Fruit fly (Drosophila melanogaster) whole organism, embryonic: ENCODE data around the gene lute.

Source experiments
- Aef1 ChIP-seq: fragments of 200-800 bp; sonication (Bioruptor generic); IDR thresholded peaks from 3 replicates; pipeline ENCODE4 v1.3.6; 2022; ENCODE audit warnings: missing biosample characterization, missing genetic modification characterization
- Asciz ChIP-seq: fragments of 200-800 bp; sonication (Bioruptor generic); optimal IDR thresholded peaks from 2 replicates; lab custom pipeline; 2017; ENCODE audit warnings: missing biosample characterization, mild to moderate bottlenecking, missing genetic modification characterization, missing genetic modification reagents
- CG10267 ChIP-seq: fragments of 200-800 bp; sonication (Bioruptor generic); optimal IDR thresholded peaks from 2 replicates; lab custom pipeline; 2018; ENCODE audit warnings: missing biosample characterization, mild to moderate bottlenecking, missing genetic modification characterization, moderate library complexity
- CG10431 ChIP-seq: fragments of 200-800 bp; sonication (Bioruptor generic); optimal IDR thresholded peaks from 3 replicates; lab custom pipeline; 2018; ENCODE audit warnings: missing biosample characterization, mild to moderate bottlenecking, missing genetic modification characterization
- CG12071 ChIP-seq: fragments of 200-800 bp; sonication (Bioruptor generic); optimal IDR thresholded peaks from 3 replicates; lab custom pipeline; 2018; ENCODE audit warnings: missing biosample characterization, mild to moderate bottlenecking, missing genetic modification characterization
- CG12299 ChIP-seq: fragments of 200-800 bp; sonication (Bioruptor generic); optimal IDR thresholded peaks from 2 replicates; lab custom pipeline; 2018; ENCODE audit warnings: missing biosample characterization, mild to moderate bottlenecking, missing genetic modification characterization
- CG13424 ChIP-seq: fragments of 200-800 bp; sonication (Bioruptor generic); optimal IDR thresholded peaks from 2 replicates; lab custom pipeline; 2019; ENCODE audit warnings: missing biosample characterization, mild to moderate bottlenecking, missing genetic modification characterization, moderate library complexity
- CG14050 ChIP-seq: fragments of 200-800 bp; sonication (Bioruptor generic); IDR thresholded peaks from 3 replicates; pipeline ENCODE4 v1.3.6; 2022; ENCODE audit warnings: missing biosample characterization, missing genetic modification characterization
- CG1647 ChIP-seq: fragments of 200-800 bp; sonication (Bioruptor generic); optimal IDR thresholded peaks from 3 replicates; lab custom pipeline; 2016; ENCODE audit warnings: missing biosample characterization, missing genetic modification characterization
- CG16813 ChIP-seq: fragments of 200-800 bp; sonication (Bioruptor generic); IDR thresholded peaks from 3 replicates; pipeline ENCODE4 v1.3.6; 2022; ENCODE audit warnings: missing biosample characterization, missing genetic modification characterization; ENCODE audit not compliant: partially characterized antibody
- CG1792 ChIP-seq: fragments of 200-800 bp; sonication (Bioruptor generic); optimal IDR thresholded peaks from 2 replicates; lab custom pipeline; 2016; ENCODE audit warnings: missing biosample characterization, missing genetic modification characterization
- CG1832 ChIP-seq: fragments of 200-800 bp; sonication (Bioruptor generic); optimal IDR thresholded peaks from 2 replicates; lab custom pipeline; 2017; ENCODE audit warnings: missing biosample characterization, mild to moderate bottlenecking, missing genetic modification characterization, inconsistent platforms
- CG2712 ChIP-seq: fragments of 200-800 bp; optimal IDR thresholded peaks from 3 replicates; lab custom pipeline; 2019; ENCODE audit warnings: missing biosample characterization, mild to moderate bottlenecking, missing genetic modification characterization, moderate library complexity
- CG30403 ChIP-seq: fragments of 200-800 bp; sonication (Bioruptor generic); optimal IDR thresholded peaks from 3 replicates; lab custom pipeline; 2016; ENCODE audit warnings: missing biosample characterization, missing genetic modification characterization
- CG30431 ChIP-seq: fragments of 200-800 bp; sonication (Bioruptor generic); optimal IDR thresholded peaks from 2 replicates; lab custom pipeline; 2017; ENCODE audit warnings: missing biosample characterization, missing genetic modification characterization
- CG32532 ChIP-seq: fragments of 200-800 bp; sonication (Bioruptor generic); IDR thresholded peaks from 2 replicates; pipeline ENCODE4 v1.3.6; 2022; ENCODE audit warnings: missing biosample characterization, missing genetic modification characterization
- CG3838 ChIP-seq: fragments of 200-800 bp; sonication (Bioruptor generic); optimal IDR thresholded peaks from 3 replicates; lab custom pipeline; 2016; ENCODE audit warnings: missing biosample characterization, missing genetic modification characterization
- CG4282 ChIP-seq: fragments of 200-800 bp; sonication (Bioruptor generic); optimal IDR thresholded peaks from 2 replicates; lab custom pipeline; 2016; ENCODE audit warnings: missing biosample characterization, missing genetic modification characterization
- CG6254 ChIP-seq: fragments of 200-800 bp; sonication (Bioruptor generic); optimal IDR thresholded peaks from 3 replicates; lab custom pipeline; 2017; ENCODE audit warnings: mild to moderate bottlenecking, missing biosample characterization, missing genetic modification reagents, missing genetic modification characterization
- CG7556 ChIP-seq: fragments of 200-800 bp; sonication (Bioruptor generic); optimal IDR thresholded peaks from 2 replicates; lab custom pipeline; 2017; ENCODE audit warnings: missing biosample characterization, mild to moderate bottlenecking, missing genetic modification characterization
- CG8765 ChIP-seq: fragments of 200-800 bp; sonication (Bioruptor generic); IDR thresholded peaks from 2 replicates; pipeline ENCODE4 v1.3.6; 2022; ENCODE audit warnings: missing biosample characterization, missing genetic modification characterization
- CG9727 ChIP-seq: fragments of 200-800 bp; sonication (Bioruptor generic); optimal IDR thresholded peaks from 3 replicates; lab custom pipeline; 2017; ENCODE audit warnings: missing biosample characterization, mild to moderate bottlenecking, missing genetic modification characterization
- CG9876 ChIP-seq: fragments of 200-800 bp; sonication (Bioruptor generic); optimal IDR thresholded peaks from 2 replicates; lab custom pipeline; 2016; ENCODE audit warnings: missing biosample characterization, missing genetic modification characterization
- Camta ChIP-seq: fragments of 200-800 bp; sonication (Bioruptor generic); optimal IDR thresholded peaks from 2 replicates; lab custom pipeline; 2016; ENCODE audit warnings: missing biosample characterization, missing genetic modification characterization
- Dad ChIP-seq: fragments of 200-800 bp; sonication (Bioruptor generic); optimal IDR thresholded peaks from 3 replicates; lab custom pipeline; 2016; ENCODE audit warnings: missing biosample characterization, missing genetic modification characterization
- HmgD ChIP-seq: fragments of 200-800 bp; sonication (Bioruptor generic); optimal IDR thresholded peaks from 3 replicates; lab custom pipeline; 2016; ENCODE audit warnings: missing biosample characterization, missing genetic modification characterization
- Hmx ChIP-seq: fragments of 200-800 bp; sonication (Bioruptor generic); optimal IDR thresholded peaks from 2 replicates; lab custom pipeline; 2016; ENCODE audit warnings: missing biosample characterization, missing genetic modification characterization
- Lhr ChIP-seq: fragments of 200-800 bp; sonication (Bioruptor generic); optimal IDR thresholded peaks from 3 replicates; lab custom pipeline; 2017; ENCODE audit warnings: mild to moderate bottlenecking, missing biosample characterization, missing genetic modification reagents, missing genetic modification characterization
- Lim3 ChIP-seq: fragments of 200-800 bp; sonication (Bioruptor generic); IDR thresholded peaks from 2 replicates; pipeline ENCODE4 v1.3.6; 2022; ENCODE audit warnings: missing biosample characterization, missing genetic modification characterization
- Optix ChIP-seq: fragments of 200-800 bp; sonication (Bioruptor generic); IDR thresholded peaks from 3 replicates; pipeline ENCODE4 v1.3.6; 2022; ENCODE audit warnings: missing biosample characterization, missing genetic modification characterization
- Rfx ChIP-seq: fragments of 200-800 bp; sonication (Bioruptor generic); IDR thresholded peaks from 2 replicates; pipeline ENCODE4 v1.3.6; 2022; ENCODE audit warnings: missing biosample characterization, missing genetic modification characterization
- Xrp1 ChIP-seq: fragments of 200-800 bp; sonication (Bioruptor generic); IDR thresholded peaks from 2 replicates; pipeline ENCODE4 v1.3.6; 2022; ENCODE audit warnings: missing biosample characterization, missing genetic modification characterization
- abd-A ChIP-seq: fragments of 200-800 bp; sonication (Bioruptor generic); optimal IDR thresholded peaks from 3 replicates; lab custom pipeline; 2019; ENCODE audit warnings: missing biosample characterization, mild to moderate bottlenecking, missing genetic modification characterization, moderate library complexity
- bab2 ChIP-seq: fragments of 200-800 bp; sonication (Bioruptor generic); optimal IDR thresholded peaks from 2 replicates; lab custom pipeline; 2016; ENCODE audit warnings: missing biosample characterization, missing genetic modification characterization
- bowl ChIP-seq: fragments of 200-800 bp; sonication (Bioruptor generic); IDR thresholded peaks from 2 replicates; pipeline ENCODE4 v1.3.6; 2022; ENCODE audit warnings: missing biosample characterization, missing genetic modification characterization
- cas ChIP-seq: fragments of 200-800 bp; sonication (Bioruptor generic); IDR thresholded peaks from 2 replicates; pipeline ENCODE4 v1.3.6; 2022; ENCODE audit warnings: missing biosample characterization, missing genetic modification characterization
- cg ChIP-seq: fragments of 200-800 bp; sonication (Bioruptor generic); optimal IDR thresholded peaks from 3 replicates; lab custom pipeline; 2019; ENCODE audit warnings: missing biosample characterization, mild to moderate bottlenecking, missing genetic modification characterization, moderate library complexity
- eve ChIP-seq, 2 experiments: fragments of >200 bp; optimal IDR thresholded peaks; 2 replicates each; lab custom pipeline; 2017; ENCODE audit warnings: missing biosample characterization in 2 of 2, missing genetic modification characterization in 2 of 2
- ewg ChIP-seq: fragments of 200-800 bp; sonication (Bioruptor generic); optimal IDR thresholded peaks from 3 replicates; lab custom pipeline; 2017; ENCODE audit warnings: mild to moderate bottlenecking, missing biosample characterization, missing genetic modification reagents, missing genetic modification characterization
- ftz-f1 ChIP-seq: fragments of 200-800 bp; sonication (Bioruptor generic); optimal IDR thresholded peaks from 2 replicates; lab custom pipeline; 2016; ENCODE audit warnings: missing biosample characterization, missing genetic modification characterization
- jing ChIP-seq: fragments of 200-800 bp; sonication (Bioruptor generic); optimal IDR thresholded peaks from 2 replicates; lab custom pipeline; 2018; ENCODE audit warnings: missing biosample characterization, mild to moderate bottlenecking, missing genetic modification characterization
- kah ChIP-seq: fragments of 200-800 bp; sonication (Bioruptor generic); optimal IDR thresholded peaks from 2 replicates; lab custom pipeline; 2018; ENCODE audit warnings: missing biosample characterization, mild to moderate bottlenecking, missing genetic modification characterization
- lilli ChIP-seq: fragments of 200-800 bp; sonication (Bioruptor generic); optimal IDR thresholded peaks from 3 replicates; lab custom pipeline; 2016; ENCODE audit warnings: missing biosample characterization, missing genetic modification characterization
- oc ChIP-seq: fragments of 200-800 bp; sonication (Bioruptor generic); optimal IDR thresholded peaks from 2 replicates; lab custom pipeline; 2018; ENCODE audit warnings: missing biosample characterization, mild to moderate bottlenecking, missing genetic modification characterization, moderate library complexity
- org-1 ChIP-seq: fragments of 200-800 bp; sonication (Bioruptor generic); optimal IDR thresholded peaks from 2 replicates; lab custom pipeline; 2017; ENCODE audit warnings: missing biosample characterization, missing genetic modification characterization
- row ChIP-seq: fragments of 200-800 bp; sonication (Bioruptor generic); IDR thresholded peaks from 3 replicates; pipeline ENCODE4 v1.3.6; 2022; ENCODE audit warnings: missing biosample characterization, missing genetic modification characterization
- salm ChIP-seq: fragments of 200-800 bp; sonication (Bioruptor generic); optimal IDR thresholded peaks from 2 replicates; lab custom pipeline; 2018; ENCODE audit warnings: missing biosample characterization, mild to moderate bottlenecking, missing genetic modification characterization
- sens-2 ChIP-seq: fragments of 200-800 bp; sonication (Bioruptor generic); IDR thresholded peaks from 2 replicates; pipeline ENCODE4 v1.3.6; 2022; ENCODE audit warnings: missing biosample characterization, missing genetic modification characterization
- tap ChIP-seq: fragments of 200-800 bp; optimal IDR thresholded peaks from 3 replicates; lab custom pipeline; 2019; ENCODE audit warnings: missing biosample characterization, mild to moderate bottlenecking, missing genetic modification characterization, moderate library complexity
- tio ChIP-seq: fragments of 200-800 bp; sonication (Bioruptor generic); optimal IDR thresholded peaks from 2 replicates; lab custom pipeline; 2017; ENCODE audit warnings: missing biosample characterization, missing genetic modification characterization, inconsistent platforms
- trh ChIP-seq: fragments of 200-800 bp; sonication (Bioruptor generic); optimal IDR thresholded peaks from 2 replicates; lab custom pipeline; 2016; ENCODE audit warnings: missing biosample characterization, missing genetic modification characterization
- vnd ChIP-seq: fragments of 200-800 bp; sonication (Bioruptor generic); IDR thresholded peaks from 3 replicates; pipeline ENCODE4 v1.3.6; 2022; ENCODE audit warnings: missing biosample characterization, missing genetic modification characterization; ENCODE audit not compliant: partially characterized antibody

Gene lute

DNA sequence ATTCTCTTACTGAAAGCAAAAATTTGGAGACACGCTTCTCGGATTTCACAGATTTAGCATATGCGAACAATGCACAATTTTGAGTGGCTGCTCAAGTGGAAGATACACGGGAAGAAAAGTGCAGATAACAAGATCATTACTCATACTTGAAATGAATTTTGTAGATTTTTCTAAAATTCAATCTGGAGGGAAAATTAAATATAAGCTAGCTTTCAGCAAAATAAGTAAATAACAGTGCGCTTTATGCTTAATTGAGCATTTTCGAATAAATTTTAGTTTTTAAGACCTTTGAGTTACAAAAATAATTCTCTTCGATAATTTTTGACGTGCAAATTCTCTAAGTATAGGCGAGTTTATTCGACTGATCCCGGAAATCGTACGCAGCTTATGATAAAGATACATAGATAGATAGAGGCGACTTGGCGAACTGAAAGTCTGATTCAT is 21.0 kb downstream of the lute start (continued):
- TF ChIP-seq Optix (GFP tag; lab: Robert Waterston, UW) (no peak), Dad (GFP tag; lab: Kevin White, UChicago) (peak; percentile 1), HmgD (GFP tag; lab: Kevin White, UChicago) (no peak), Lim3 (GFP tag; lab: Robert Waterston, UW) (no peak), CG6254 (GFP tag; lab: Kevin White, UChicago) (no peak), Camta (GFP tag; lab: Kevin White, UChicago) (no peak), CG12071 (GFP tag; lab: Kevin White, UChicago) (peak; percentile 50), vnd (GFP tag; lab: Robert Waterston, UW) (no peak), CG1792 (peak; percentile 27), CG1647 (no peak), Asciz (GFP tag; lab: Kevin White, UChicago) (peak; percentile 38), cas (no peak), CG9727 (GFP tag; lab: Kevin White, UChicago) (peak; percentile 57), eve (GFP tag; optimal IDR thresholded peaks at IDR 0.05; lab: Kevin White, UChicago) (peak in 1 of 2 experiments; percentile 61), bowl (no peak), sens-2 (GFP tag; lab: Robert Waterston, UW) (no peak), CG13424 (no peak), CG30403 (peak; percentile 28), org-1 (GFP tag; lab: Kevin White, UChicago) (no peak), CG10267 (tag; lab: Kevin White, UChicago) (peak; percentile 55), cg (GFP tag; lab: Kevin White, UChicago) (no peak), tio (GFP tag; lab: Kevin White, UChicago) (no peak), oc (tag; lab: Kevin White, UChicago) (no peak), CG32532 (GFP tag; lab: Robert Waterston, UW) (peak; percentile 38; the same call in 1 of the 2 replicates), ftz-f1 (no peak), CG8765 (GFP tag; lab: Robert Waterston, UW) (no peak), jing (GFP tag; lab: Kevin White, UChicago) (no peak), CG16813 (no peak), Lhr (GFP tag; lab: Kevin White, UChicago) (no peak), CG14050 (peak; percentile 19; the same call in 1 of the 3 replicates), abd-A (tag; lab: Kevin White, UChicago) (no peak), lilli (GFP tag; lab: Kevin White, UChicago) (no peak), bab2 (GFP tag; lab: Kevin White, UChicago) (peak; percentile 58), ewg (GFP tag; lab: Kevin White, UChicago) (no peak), CG9876 (no peak), CG2712 (tag; lab: Kevin White, UChicago) (peak; percentile 43), Hmx (GFP tag; lab: Kevin White, UChicago) (no peak), Rfx (GFP tag; lab: Robert Waterston, UW) (peak; percentile 52; the same call in 1 of the 2 replicates), kah (GFP tag; lab: Kevin White, UChicago) (peak; percentile 13), trh (GFP tag; lab: Kevin White, UChicago) (no peak), row (GFP tag; lab: Robert Waterston, UW) (peak; percentile 34; the same call in 2 of the 3 replicates), CG7556 (GFP tag; lab: Kevin White, UChicago) (peak; percentile 0), Xrp1 (peak; percentile 57; the same call in 1 of the 2 replicates), CG4282 (GFP tag; lab: Kevin White, UChicago) (no peak), CG30431 (GFP tag; lab: Kevin White, UChicago) (no peak), CG10431 (GFP tag; lab: Kevin White, UChicago) (no peak), CG12299 (tag; lab: Kevin White, UChicago) (no peak), tap (tag; lab: Kevin White, UChicago) (peak; percentile 17), CG1832 (GFP tag; lab: Kevin White, UChicago) (no peak), salm (no peak), Aef1 (GFP tag; lab: Robert Waterston, UW) (peak; percentile 25; the same call in 2 of the 3 replicates), CG3838 (GFP tag; lab: Kevin White, UChicago) (no peak)
